Fruit fly (Drosophila melanogaster): ENCODE data around the gene Adk2.
A peak's percentile ranks its signal among the peaks of the same experiment; 100 is the strongest.

The Adk2 gene

dm6 chr3L:13030055-13030634 lies 7.7 kb upstream of the Adk2 start (continued):
- TF ChIP-seq CG7987 (GFP tag; optimal IDR thresholded peaks at IDR 0.05) (no peak), dimm (GFP tag; IDR thresholded peaks at IDR 0.05) (no peak), pros (GFP tag; optimal IDR thresholded peaks at IDR 0.05) (no peak), dysf (GFP tag; IDR thresholded peaks at IDR 0.05) (peak; percentile 58; the same call in 1 of the 3 replicates), repo (GFP tag; optimal IDR thresholded peaks at IDR 0.05) (no peak), gt (GFP tag; IDR thresholded peaks at IDR 0.05) (no peak), D19A (tag; optimal IDR thresholded peaks at IDR 0.05) (no peak), CG1792 (GFP tag; optimal IDR thresholded peaks at IDR 0.05) (no peak), Sin3A (optimal IDR thresholded peaks at IDR 0.05) (no peak), CG17612 (GFP tag; IDR thresholded peaks at IDR 0.05) (no peak), Adf1 (GFP tag; IDR thresholded peaks at IDR 0.05) (no peak), Usf (GFP tag; optimal IDR thresholded peaks at IDR 0.05) (no peak), CG11504 (tag; optimal IDR thresholded peaks at IDR 0.05) (peak; percentile 61), CG10267 (tag; optimal IDR thresholded peaks at IDR 0.05) (no peak), ash1 (GFP tag; optimal IDR thresholded peaks at IDR 0.05) (no peak), salm (tag; optimal IDR thresholded peaks at IDR 0.05) (no peak), CG15696 (tag; optimal IDR thresholded peaks at IDR 0.05) (no peak), CG10979 (tag; optimal IDR thresholded peaks at IDR 0.05) (peak; percentile 3), CG4617 (GFP tag; optimal IDR thresholded peaks at IDR 0.05; ENCODE audit: borderline replicate concordance) (no peak), dmrt11E (tag; optimal IDR thresholded peaks at IDR 0.05) (no peak), ttk (GFP tag; IDR thresholded peaks at IDR 0.05) (no peak), lmd (GFP tag; IDR thresholded peaks at IDR 0.05) (peak; percentile 31; the same call in 1 of the 2 replicates), CG31388 (GFP tag; optimal IDR thresholded peaks at IDR 0.05) (no peak), lab (GFP tag; optimal IDR thresholded peaks at IDR 0.05) (no peak), pho (GFP tag; optimal IDR thresholded peaks at IDR 0.05) (no peak), chn (GFP tag; optimal IDR thresholded peaks at IDR 0.05) (no peak), MTF-1 (GFP tag; optimal IDR thresholded peaks at IDR 0.05; ENCODE audit: borderline replicate concordance) (no peak), CG11456 (GFP tag; IDR thresholded peaks at IDR 0.05) (no peak), Neu2 (GFP tag; optimal IDR thresholded peaks at IDR 0.05; ENCODE audit: borderline replicate concordance) (no peak), crol (GFP tag; IDR thresholded peaks at IDR 0.05) (no peak), danr (GFP tag; IDR thresholded peaks at IDR 0.05) (0 out of 2 replicates have a peak, but pooled peaks have one; percentile 9), NFAT (GFP tag; IDR thresholded peaks at IDR 0.05) (no peak), CG8281 (tag; optimal IDR thresholded peaks at IDR 0.05) (no peak), ham (GFP tag; IDR thresholded peaks at IDR 0.05) (no peak), otp (GFP tag; IDR thresholded peaks at IDR 0.05) (no peak), slou (GFP tag; optimal IDR thresholded peaks at IDR 0.05) (no peak), CG9817 (tag; optimal IDR thresholded peaks at IDR 0.05) (peak; percentile 7), CG17385 (GFP tag; optimal IDR thresholded peaks at IDR 0.05) (no peak), jumu (GFP tag; optimal IDR thresholded peaks at IDR 0.05) (no peak), CG33557 (GFP tag; optimal IDR thresholded peaks at IDR 0.05) (no peak), D19B (GFP tag; optimal IDR thresholded peaks at IDR 0.05) (no peak), Xbp1 (GFP tag; optimal IDR thresholded peaks at IDR 0.05) (peak; percentile 32), cg (GFP tag; optimal IDR thresholded peaks at IDR 0.05) (no peak), Kr (GFP tag; optimal IDR thresholded peaks at IDR 0.05) (no peak), NK7.1 (GFP tag; optimal IDR thresholded peaks at IDR 0.05) (no peak), sens (GFP tag) (peak; percentile 79), CG13424 (tag; optimal IDR thresholded peaks at IDR 0.05) (peak; percentile 30), crc (GFP tag; optimal IDR thresholded peaks at IDR 0.05) (no peak), phol (tag; optimal IDR thresholded peaks at IDR 0.05) (peak; percentile 10), lilli (GFP tag; optimal IDR thresholded peaks at IDR 0.05) (peak; percentile 7), Atf-2 (GFP tag; optimal IDR thresholded peaks at IDR 0.05) (no peak), Bdp1 (GFP tag; optimal IDR thresholded peaks at IDR 0.05) (no peak)
